Worm (Caenorhabditis elegans) whole organism, mixed stage, embryonic: Measurements from ENCODE around the gene C05C10.7.

Experiments
- M03D4.4 ChIP-seq: sonication (generic microtip); optimal IDR thresholded peaks from 2 replicates; lab custom pipeline; 2017; ENCODE audit warnings: mild to moderate bottlenecking, missing genetic modification characterization, missing compliant biosample characterization
- blmp-1 ChIP-seq: fragments of 150-350 bp; optimal IDR thresholded peaks from 2 replicates; lab custom pipeline; 2014; ENCODE audit warnings: missing biosample characterization, missing genetic modification characterization
- ceh-39 ChIP-seq: fragments of 150-350 bp; optimal IDR thresholded peaks from 2 replicates; lab custom pipeline; 2014; ENCODE audit warnings: missing biosample characterization, missing genetic modification characterization
- ceh-43 ChIP-seq: fragments of 200-800 bp; sonication (Bioruptor generic); optimal IDR thresholded peaks from 2 replicates; lab custom pipeline; 2018; ENCODE audit warnings: mild to moderate bottlenecking, missing genetic modification characterization, moderate library complexity, missing compliant biosample characterization
- ceh-83 ChIP-seq: fragments of 200-800 bp; sonication (Bioruptor generic); optimal IDR thresholded peaks from 2 replicates; lab custom pipeline; 2018; ENCODE audit warnings: mild to moderate bottlenecking, missing genetic modification characterization, missing compliant biosample characterization
- ces-1 ChIP-seq: fragments of 150-350 bp; optimal IDR thresholded peaks from 2 replicates; lab custom pipeline; 2014; ENCODE audit warnings: missing biosample characterization, missing genetic modification reagents, missing genetic modification characterization
- cnd-1 ChIP-seq: fragments of 200-800 bp; sonication (Bioruptor generic); optimal IDR thresholded peaks from 2 replicates; lab custom pipeline; 2018; ENCODE audit warnings: mild to moderate bottlenecking, missing genetic modification characterization, missing compliant biosample characterization
- drap-1 ChIP-seq: fragments of 200-800 bp; sonication (Bioruptor generic); optimal IDR thresholded peaks from 3 replicates; lab custom pipeline; 2018; ENCODE audit warnings: mild to moderate bottlenecking, missing genetic modification characterization, missing compliant biosample characterization
- elt-1 ChIP-seq: sonication (generic microtip); optimal IDR thresholded peaks from 2 replicates; lab custom pipeline; 2017; ENCODE audit warnings: missing genetic modification characterization, mild to moderate bottlenecking, missing compliant biosample characterization, antibody characterized with exemption, moderate library complexity, borderline replicate concordance; ENCODE audit not compliant: insufficient read depth
- elt-3 ChIP-seq: fragments of 150-350 bp; optimal IDR thresholded peaks from 2 replicates; lab custom pipeline; 2014; ENCODE audit warnings: missing biosample characterization, missing genetic modification characterization
- flh-1 ChIP-seq: fragments of 200-800 bp; sonication (Bioruptor generic); optimal IDR thresholded peaks from 2 replicates; lab custom pipeline; 2018; ENCODE audit warnings: mild to moderate bottlenecking, missing genetic modification characterization, moderate library complexity, missing compliant biosample characterization
- ham-2 ChIP-seq: fragments of 200-800 bp; sonication (Bioruptor generic); optimal IDR thresholded peaks from 2 replicates; lab custom pipeline; 2018; ENCODE audit warnings: mild to moderate bottlenecking, missing genetic modification characterization, missing compliant biosample characterization
- hlh-1 ChIP-seq: fragments of 150-350 bp; optimal IDR thresholded peaks from 2 replicates; lab custom pipeline; 2014; ENCODE audit warnings: missing biosample characterization, missing genetic modification reagents, missing genetic modification characterization
- lin-13 ChIP-seq: fragments of 150-350 bp; optimal IDR thresholded peaks from 2 replicates; lab custom pipeline; 2014; ENCODE audit warnings: missing biosample characterization, missing genetic modification characterization
- lin-32 ChIP-seq: fragments of 200-800 bp; sonication (Bioruptor generic); optimal IDR thresholded peaks from 2 replicates; lab custom pipeline; 2018; ENCODE audit warnings: mild to moderate bottlenecking, missing genetic modification characterization, missing compliant biosample characterization
- lsy-2 ChIP-seq: fragments of 150-350 bp; optimal IDR thresholded peaks from 2 replicates; lab custom pipeline; 2014; ENCODE audit warnings: missing biosample characterization, missing genetic modification characterization
- mab-5 ChIP-seq: fragments of 150-350 bp; optimal IDR thresholded peaks from 2 replicates; lab custom pipeline; 2014; ENCODE audit warnings: missing biosample characterization, missing genetic modification characterization
- mep-1 ChIP-seq: fragments of 150-350 bp; optimal IDR thresholded peaks from 2 replicates; lab custom pipeline; 2017; ENCODE audit warnings: missing biosample characterization, missing genetic modification reagents, missing genetic modification characterization, inconsistent platforms
- mls-2 ChIP-seq: sonication (generic microtip); optimal IDR thresholded peaks from 2 replicates; lab custom pipeline; 2016; ENCODE audit warnings: mild to moderate bottlenecking, missing genetic modification characterization, moderate library complexity, missing compliant biosample characterization
- nhr-237 ChIP-seq: fragments of 150-350 bp; optimal IDR thresholded peaks from 2 replicates; lab custom pipeline; 2014; ENCODE audit warnings: missing biosample characterization, missing genetic modification characterization
- nhr-28 ChIP-seq: fragments of 150-350 bp; optimal IDR thresholded peaks from 2 replicates; lab custom pipeline; 2014; ENCODE audit warnings: missing biosample characterization, missing genetic modification characterization
- pha-4 ChIP-seq: fragments of 150-350 bp; optimal IDR thresholded peaks from 2 replicates; lab custom pipeline; 2018; ENCODE audit warnings: missing biosample characterization, missing genetic modification reagents, missing genetic modification characterization
- sem-2 ChIP-seq: fragments of 200-800 bp; sonication (Bioruptor generic); optimal IDR thresholded peaks from 2 replicates; lab custom pipeline; 2018; ENCODE audit warnings: mild to moderate bottlenecking, missing genetic modification characterization, missing compliant biosample characterization
- sptf-1 ChIP-seq: sonication (generic microtip); optimal IDR thresholded peaks from 2 replicates; lab custom pipeline; 2017; ENCODE audit warnings: mild to moderate bottlenecking, missing genetic modification characterization, moderate library complexity, missing compliant biosample characterization
- tbx-8 ChIP-seq: fragments of 200-800 bp; sonication (Bioruptor generic); optimal IDR thresholded peaks from 2 replicates; lab custom pipeline; 2018; ENCODE audit warnings: mild to moderate bottlenecking, missing genetic modification characterization, moderate library complexity, missing compliant biosample characterization
- unc-120 ChIP-seq: sonication (generic microtip); optimal IDR thresholded peaks from 2 replicates; lab custom pipeline; 2017; ENCODE audit warnings: missing genetic modification characterization, missing compliant biosample characterization; ENCODE audit not compliant: poor library complexity, severe bottlenecking
- unc-62 ChIP-seq: fragments of 150-350 bp; optimal IDR thresholded peaks from 2 replicates; lab custom pipeline; 2014; ENCODE audit warnings: missing biosample characterization, missing genetic modification reagents, missing genetic modification characterization
- zip-8 ChIP-seq: fragments of 150-350 bp; optimal IDR thresholded peaks from 2 replicates; lab custom pipeline; 2014; ENCODE audit warnings: missing biosample characterization, missing genetic modification characterization
- ztf-11 ChIP-seq: fragments of 150-350 bp; optimal IDR thresholded peaks from 2 replicates; lab custom pipeline; 2014; ENCODE audit warnings: missing biosample characterization, missing genetic modification characterization

The C05C10.7 gene

DNA sequence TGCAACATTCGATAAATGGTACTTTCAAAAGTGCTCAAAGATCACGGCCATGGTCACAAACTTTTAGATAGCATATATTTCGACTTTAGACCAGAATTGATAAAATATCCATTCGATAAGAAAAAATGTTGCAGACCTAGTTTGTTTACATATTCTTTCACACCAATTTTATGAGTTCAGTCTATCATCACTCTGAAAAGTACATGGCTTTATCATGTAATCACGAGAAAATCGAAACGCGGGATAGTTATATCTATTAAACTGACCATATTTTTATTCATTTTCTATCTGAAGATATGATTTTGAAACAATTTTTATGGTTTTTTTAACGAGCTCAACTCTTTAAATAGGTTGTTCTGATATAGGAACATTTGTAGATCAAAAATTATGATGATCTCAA lies 7.3 kb downstream of the C05C10.7 start, which contains the start of gene pho-11:
pho-11 (plus strand) TSS at position 374 of the 400 bp plus-strand sequence.
- TF ChIP-seq ztf-11 (tag; lab: Kevin White, UChicago) (no peak), ceh-39 (tag; lab: Kevin White, UChicago) (no peak), lsy-2 (no peak), unc-62 (GFP tag; lab: Kevin White, UChicago) (no peak), elt-1 (tag; lab: Kevin White, UChicago) (no peak), flh-1 (GFP tag; lab: Kevin White, UChicago) (no peak), nhr-28 (no peak), cnd-1 (tag; lab: Kevin White, UChicago) (no peak), tbx-8 (GFP tag; lab: Kevin White, UChicago) (no peak), zip-8 (tag; lab: Kevin White, UChicago) (no peak), ces-1 (GFP tag; lab: Kevin White, UChicago) (no peak), lin-32 (GFP tag; lab: Kevin White, UChicago) (no peak), ceh-43 (GFP tag; lab: Kevin White, UChicago) (no peak), elt-3 (tag; lab: Kevin White, UChicago) (no peak)

DNA sequence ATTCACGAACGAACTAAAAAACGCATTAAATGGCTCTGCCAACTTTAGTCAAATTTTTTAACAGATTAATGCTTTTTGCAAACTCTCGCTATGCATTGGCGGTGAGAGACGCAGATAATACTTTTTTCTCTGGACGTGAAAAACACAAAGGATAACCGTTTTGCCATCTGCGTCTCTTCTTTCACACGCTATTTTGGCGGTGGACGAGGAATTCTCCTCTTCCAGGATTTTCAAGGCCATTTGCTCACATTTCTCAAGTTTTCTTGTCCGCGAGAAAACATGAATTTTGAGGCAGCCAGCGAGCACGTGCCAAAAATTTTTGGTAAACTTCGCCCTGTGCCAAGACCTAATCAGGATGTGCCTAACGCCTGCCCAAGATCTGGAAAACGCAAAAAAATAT lies 7.8 kb downstream of the C05C10.7 start:
- TF ChIP-seq unc-62 (GFP tag; lab: Kevin White, UChicago) (no peak), M03D4.4 (no peak), lsy-2 (no peak), sptf-1 (tag; lab: Kevin White, UChicago) (no peak), unc-120 (tag; lab: Kevin White, UChicago) (no peak), lin-32 (GFP tag; lab: Kevin White, UChicago) (no peak)
- TF ChIP-seq, all 35 proteins: peak for 0

ce11 chrII:9928470-9928869 lies 10.3 kb downstream of the C05C10.7 start:
- no peak for TF ChIP-seq mab-5
- no peak for TF ChIP-seq lsy-2
- no peak for TF ChIP-seq ces-1 (GFP tag; lab: Kevin White, UChicago)
- TF ChIP-seq nhr-237 (tag; lab: Kevin White, UChicago), result no peak
- TF ChIP-seq mls-2 (tag; lab: Kevin White, UChicago), result no peak
- no peak for TF ChIP-seq drap-1 (GFP tag; lab: Kevin White, UChicago)
- no peak for TF ChIP-seq ceh-43 (GFP tag; lab: Kevin White, UChicago)
- TF ChIP-seq sem-2 (GFP tag; lab: Kevin White, UChicago), result no peak
- TF ChIP-seq ceh-83 (GFP tag; lab: Kevin White, UChicago), result no peak
- TF ChIP-seq unc-62 (GFP tag; lab: Kevin White, UChicago), result no peak

DNA sequence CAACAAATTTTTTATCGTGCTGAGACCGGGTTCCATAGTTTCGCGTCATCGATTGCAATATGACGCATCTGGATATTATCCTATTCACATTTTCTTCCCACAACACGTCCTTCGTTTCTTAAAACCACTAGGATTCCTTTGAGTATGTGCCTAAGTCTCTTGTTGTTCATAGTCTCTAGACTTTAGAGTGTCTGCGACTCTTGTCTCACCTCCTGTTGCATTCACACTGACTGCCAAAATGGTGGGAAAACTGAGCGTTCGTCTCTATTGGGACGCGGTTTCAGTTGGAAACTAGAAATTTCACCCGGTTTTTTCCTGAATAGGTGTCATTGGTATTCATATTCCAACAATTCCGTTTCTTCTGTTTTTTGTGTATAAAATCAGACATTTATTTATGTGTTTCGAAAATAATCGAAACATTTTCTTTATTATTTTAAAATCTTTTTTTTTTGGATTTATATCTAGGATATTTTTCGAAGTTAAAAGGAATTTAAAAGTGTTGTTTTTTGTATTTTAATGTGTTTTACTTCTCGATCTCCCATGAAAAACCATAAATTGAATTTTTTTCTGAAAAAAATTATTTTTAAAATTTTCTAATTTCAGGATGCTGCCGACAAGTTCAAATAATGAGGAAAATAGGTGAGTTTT lies 17.0 kb downstream of the C05C10.7 start, which contains the start of gene C05C10.2:
C05C10.2 (plus strand) TSS at position 598 of the 648 bp plus-strand sequence.
- TF ChIP-seq ceh-83 (GFP tag; lab: Kevin White, UChicago) (no peak), lin-13 (tag; lab: Kevin White, UChicago) (no peak), ceh-39 (tag; lab: Kevin White, UChicago) (no peak)

DNA sequence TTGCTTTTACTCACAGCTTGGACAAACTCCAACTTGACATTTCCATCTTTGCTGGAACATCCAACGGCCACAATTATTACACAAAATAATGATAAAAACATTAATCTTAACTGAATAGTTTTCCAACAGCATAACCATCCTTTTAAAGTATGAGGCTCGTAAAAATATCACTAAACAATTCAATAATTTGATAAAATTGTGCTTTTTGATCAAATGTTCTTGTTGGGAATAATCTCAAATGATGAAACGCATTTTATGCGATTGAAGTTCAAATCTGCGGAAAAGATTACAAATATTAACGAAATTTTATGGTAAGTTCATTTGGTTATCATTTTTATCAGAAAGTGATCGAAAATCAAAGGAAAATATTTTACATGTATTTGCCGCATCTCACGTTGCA lies 18.3 kb downstream of the C05C10.7 start, which contains the start of gene pho-10:
pho-10 (minus strand) TSS at position 101 of the 400 bp plus-strand sequence.
- no peak for TF ChIP-seq blmp-1 (tag; lab: Kevin White, UChicago)
- no peak for TF ChIP-seq lin-13 (tag; lab: Kevin White, UChicago)
- TF ChIP-seq nhr-28, result no peak
- no peak for TF ChIP-seq ztf-11 (tag; lab: Kevin White, UChicago)
- no peak for TF ChIP-seq drap-1 (GFP tag; lab: Kevin White, UChicago)
- no peak for TF ChIP-seq ham-2 (GFP tag; lab: Kevin White, UChicago)
- no peak for TF ChIP-seq sem-2 (GFP tag; lab: Kevin White, UChicago)

ce11 chrII:9917904-9918303 lies 20.9 kb downstream of the C05C10.7 start, which contains the start of gene C05C10.8:
TSS of gene C05C10.8 (minus strand) at chrII:9918004.
- TF ChIP-seq M03D4.4, result no peak
- TF ChIP-seq pha-4 (tag; lab: Kevin White, UChicago), result no peak
- no peak for TF ChIP-seq hlh-1 (tag; lab: Kevin White, UChicago)
- no peak for TF ChIP-seq nhr-28
- TF ChIP-seq elt-1 (tag; lab: Kevin White, UChicago), result no peak
- TF ChIP-seq mep-1 (tag; lab: Kevin White, UChicago), result no peak
- no peak for TF ChIP-seq ham-2 (GFP tag; lab: Kevin White, UChicago)
- TF ChIP-seq mab-5, result no peak
- no peak for TF ChIP-seq ces-1 (GFP tag; lab: Kevin White, UChicago)
- no peak for TF ChIP-seq ztf-11 (tag; lab: Kevin White, UChicago)
